Fruit fly (Drosophila melanogaster): ENCODE results near the gene kmr.

kmr gene

dm6 chr3R:13683624-13684568, 31.1 kb upstream of the kmr start, which contains the start of gene flfl (continued):
- TF ChIP-seq CG3919 (GFP tag; optimal IDR thresholded peaks at IDR 0.05) (peak; percentile 29), fd85E (GFP tag; optimal IDR thresholded peaks at IDR 0.05) (no peak)

DNA sequence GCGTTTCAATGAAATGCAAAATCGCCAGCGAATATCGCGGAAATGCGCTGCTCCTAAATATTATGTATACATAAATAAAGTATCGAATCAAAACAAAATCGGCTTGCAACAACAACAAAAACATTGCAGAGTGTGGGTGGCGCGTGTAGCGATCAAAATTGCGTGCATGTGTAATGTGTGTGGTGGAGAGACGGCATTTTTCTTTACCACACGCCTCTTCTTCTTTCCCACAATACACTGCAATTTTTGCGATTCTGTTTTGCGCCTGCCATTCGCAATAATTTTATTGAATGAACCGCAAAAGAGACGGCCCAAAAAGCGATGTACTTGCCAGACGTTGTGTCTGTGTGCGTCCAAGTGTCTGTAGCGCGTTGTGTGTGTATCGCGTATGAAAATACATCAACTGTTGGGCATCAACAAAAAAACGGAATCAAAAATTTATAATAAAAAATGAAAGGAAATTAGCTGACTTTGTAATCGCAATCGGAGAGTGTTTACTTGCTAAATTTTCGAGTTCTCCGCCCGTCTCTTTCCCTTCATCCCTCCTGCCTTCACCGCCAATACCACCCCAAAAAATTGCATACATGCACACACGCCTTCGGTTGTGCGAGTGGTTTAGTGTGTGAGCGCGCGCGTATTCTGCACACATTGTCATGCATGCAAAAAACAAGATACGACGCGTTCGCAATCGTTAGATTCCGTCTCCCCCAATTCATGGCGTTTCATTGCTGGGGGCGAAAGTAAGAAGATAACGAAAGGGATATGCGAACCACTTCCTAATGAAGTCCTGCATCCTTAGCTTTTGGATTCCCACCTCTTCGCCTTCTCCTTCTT, 30.2 kb upstream of the kmr start:
- TF ChIP-seq Lpt (GFP tag; optimal IDR thresholded peaks at IDR 0.05) (no peak), Ets96B (tag; optimal IDR thresholded peaks at IDR 0.05) (no peak), Hr38 (GFP tag; optimal IDR thresholded peaks at IDR 0.05) (no peak), Smox (GFP tag; optimal IDR thresholded peaks at IDR 0.05) (no peak), CG11294 (GFP tag; IDR thresholded peaks at IDR 0.05) (no peak), CG15336 (GFP tag; IDR thresholded peaks at IDR 0.05) (no peak), Eip93F (GFP tag; optimal IDR thresholded peaks at IDR 0.05) (no peak), CG6792 (GFP tag; optimal IDR thresholded peaks at IDR 0.05) (no peak), Eip78C (GFP tag) (peak; percentile 55), CG32006 (GFP tag; optimal IDR thresholded peaks at IDR 0.05) (peak; percentile 9), Blimp-1 (GFP tag; optimal IDR thresholded peaks at IDR 0.05) (no peak), CG16779 (tag; optimal IDR thresholded peaks at IDR 0.05) (peak; percentile 22), achi (GFP tag; optimal IDR thresholded peaks at IDR 0.05) (no peak), CG11762 (GFP tag; optimal IDR thresholded peaks at IDR 0.05; ENCODE audit: insufficient read depth) (no peak), Sox15 (GFP tag; optimal IDR thresholded peaks at IDR 0.05) (no peak), CG11902 (GFP tag; optimal IDR thresholded peaks at IDR 0.05) (no peak), CG6854 (GFP tag; optimal IDR thresholded peaks at IDR 0.05) (no peak), acj6 (GFP tag; optimal IDR thresholded peaks at IDR 0.05) (no peak), CG10669 (GFP tag; optimal IDR thresholded peaks at IDR 0.05) (no peak), Gug (GFP tag; IDR thresholded peaks at IDR 0.05) (no peak), esn (GFP tag; optimal IDR thresholded peaks at IDR 0.05) (no peak), CG31627 (GFP tag; optimal IDR thresholded peaks at IDR 0.05) (no peak), cyc (GFP tag; optimal IDR thresholded peaks at IDR 0.05) (no peak), CG7368 (GFP tag; optimal IDR thresholded peaks at IDR 0.05) (no peak), CG8319 (GFP tag; optimal IDR thresholded peaks at IDR 0.05) (no peak), Hr4 (GFP tag; optimal IDR thresholded peaks at IDR 0.05) (peak; percentile 10), CG6808 (GFP tag; optimal IDR thresholded peaks at IDR 0.05) (no peak), Hr39 (GFP tag; optimal IDR thresholded peaks at IDR 0.05) (no peak), CG6163 (GFP tag; IDR thresholded peaks at IDR 0.05) (no peak), fkh (GFP tag; optimal IDR thresholded peaks at IDR 0.05) (no peak), svp (GFP tag) (peak; percentile 74), Ets21C (GFP tag; optimal IDR thresholded peaks at IDR 0.05) (no peak), CG3032 (tag; optimal IDR thresholded peaks at IDR 0.05) (no peak), dsx (GFP tag; optimal IDR thresholded peaks at IDR 0.05; ENCODE audit: poor library complexity, severe bottlenecking) (peak; percentile 37), dac (GFP tag; optimal IDR thresholded peaks at IDR 0.05) (no peak), CG4318 (GFP tag; optimal IDR thresholded peaks at IDR 0.05) (no peak), Met (GFP tag; optimal IDR thresholded peaks at IDR 0.05) (peak; percentile 29), OdsH (GFP tag; optimal IDR thresholded peaks at IDR 0.05) (no peak), spab (GFP tag; optimal IDR thresholded peaks at IDR 0.05) (no peak), CG3919 (GFP tag; optimal IDR thresholded peaks at IDR 0.05) (no peak), salr (GFP tag; optimal IDR thresholded peaks at IDR 0.05) (peak in 1 of 2 experiments; percentile 4), Sox14 (GFP tag; optimal IDR thresholded peaks at IDR 0.05) (no peak), pdm3 (GFP tag; optimal IDR thresholded peaks at IDR 0.05) (no peak), vri (GFP tag; optimal IDR thresholded peaks at IDR 0.05) (peak; percentile 43), eg (GFP tag; IDR thresholded peaks at IDR 0.05) (no peak)
